Fruit fly (Drosophila melanogaster): ENCODE results near the gene ovo.

ovo gene

DNA sequence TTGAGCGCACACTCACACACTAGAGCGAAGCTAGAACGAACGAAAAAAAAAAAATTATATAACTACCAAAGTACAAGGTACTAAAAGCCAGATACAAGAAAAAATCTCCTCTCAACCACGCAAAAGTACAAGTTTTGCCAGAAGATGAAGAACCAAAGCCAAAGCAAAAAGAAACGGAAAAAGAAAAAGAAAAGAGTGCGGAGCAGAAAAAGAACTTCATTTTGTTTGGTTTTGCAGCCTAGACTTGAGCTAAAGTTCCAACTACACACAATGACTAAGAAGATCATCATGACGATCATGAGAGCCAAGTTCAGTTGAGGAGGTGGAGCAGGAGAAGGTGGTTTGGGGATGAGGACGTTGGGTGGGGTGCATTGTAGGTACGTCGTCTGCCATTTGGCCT is 3.0 kb downstream of the ovo start (continued):
- TF ChIP-seq CG13424 (tag; optimal IDR thresholded peaks at IDR 0.05), result no peak
- TF ChIP-seq bsh (GFP tag; optimal IDR thresholded peaks at IDR 0.05), result peak in 1 of 2 experiments; percentile 70
- no peak for TF ChIP-seq sisA (GFP tag; IDR thresholded peaks at IDR 0.05)
- TF ChIP-seq Ravus (GFP tag; IDR thresholded peaks at IDR 0.05), result no peak
- no peak for TF ChIP-seq Bteb2 (GFP tag; optimal IDR thresholded peaks at IDR 0.05)
- TF ChIP-seq Ssrp (tag; optimal IDR thresholded peaks at IDR 0.05), result no peak
- no peak for TF ChIP-seq caup (GFP tag; optimal IDR thresholded peaks at IDR 0.05; ENCODE audit: severe bottlenecking)
- no peak for TF ChIP-seq zf30C (GFP tag; optimal IDR thresholded peaks at IDR 0.05)
- no peak for TF ChIP-seq CG12236 (GFP tag; optimal IDR thresholded peaks at IDR 0.05)
- TF ChIP-seq CTCF (GFP tag; optimal IDR thresholded peaks at IDR 0.05), result no peak
- peak in 1 of 2 experiments; percentile 51 for TF ChIP-seq Pdp1 (GFP tag; optimal IDR thresholded peaks at IDR 0.05)
- TF ChIP-seq esg (GFP tag; conservative IDR thresholded peaks at IDR 0.05), result no peak
- no peak for TF ChIP-seq dimm (GFP tag; IDR thresholded peaks at IDR 0.05)
- no peak for TF ChIP-seq CG2875 (GFP tag; optimal IDR thresholded peaks at IDR 0.05)
- TF ChIP-seq CG2678 (tag; optimal IDR thresholded peaks at IDR 0.05), result no peak

DNA sequence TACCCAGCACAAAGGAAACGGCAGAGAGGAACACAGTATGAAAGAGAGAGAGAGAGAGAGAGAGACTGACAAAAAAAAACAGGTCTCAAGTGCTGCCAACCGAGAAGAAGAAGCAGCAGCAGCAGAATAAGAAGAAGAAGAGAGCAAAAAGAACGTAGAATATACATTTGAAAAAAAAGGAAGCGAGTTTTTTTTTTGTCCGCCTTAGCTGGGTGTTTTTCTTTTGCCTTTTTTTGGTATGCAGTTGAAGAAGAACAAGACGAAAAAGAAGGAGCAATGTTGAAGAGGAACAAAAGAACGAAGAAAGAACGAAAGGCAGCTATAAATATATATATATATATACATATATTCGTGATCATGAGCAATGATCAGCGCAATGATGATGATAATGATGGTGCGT is 4.9 kb downstream of the ovo start:
- no peak for TF ChIP-seq CG4424 (GFP tag; optimal IDR thresholded peaks at IDR 0.05)
- TF ChIP-seq CG2199 (GFP tag; IDR thresholded peaks at IDR 0.05), result 0 out of 3 replicates have a peak, but pooled peaks have one; percentile 11
- no peak for TF ChIP-seq Deaf1 (tag; optimal IDR thresholded peaks at IDR 0.05)
- TF ChIP-seq CG12071 (GFP tag; optimal IDR thresholded peaks at IDR 0.05), result no peak
- no peak for TF ChIP-seq CG10462 (GFP tag; optimal IDR thresholded peaks at IDR 0.05)
- peak; percentile 83 for TF ChIP-seq psq (GFP tag; optimal IDR thresholded peaks at IDR 0.05)
- TF ChIP-seq zf30C (GFP tag; optimal IDR thresholded peaks at IDR 0.05), result peak; percentile 84
- TF ChIP-seq pros (GFP tag; optimal IDR thresholded peaks at IDR 0.05), result peak; percentile 52
- TF ChIP-seq Trl (optimal IDR thresholded peaks at IDR 0.05), result peak; percentile 27 to 34
- TF ChIP-seq Trl (GFP tag; optimal IDR thresholded peaks at IDR 0.05), result no peak
- TF ChIP-seq nom (GFP tag; optimal IDR thresholded peaks at IDR 0.05), result peak; percentile 96
- no peak for TF ChIP-seq Mrtf (GFP tag; IDR thresholded peaks at IDR 0.05)
- TF ChIP-seq CG42726 (GFP tag; IDR thresholded peaks at IDR 0.05; ENCODE audit: partially characterized antibody), result no peak
- TF ChIP-seq lbe (GFP tag; optimal IDR thresholded peaks at IDR 0.05), result peak; percentile 37
- TF ChIP-seq bsh (GFP tag; optimal IDR thresholded peaks at IDR 0.05), result peak in 1 of 2 experiments; percentile 87
- TF ChIP-seq stwl (tag; optimal IDR thresholded peaks at IDR 0.05), result peak; percentile 29
- peak; percentile 45 for TF ChIP-seq CG15479 (GFP tag; optimal IDR thresholded peaks at IDR 0.05)
- TF ChIP-seq chinmo (GFP tag; IDR thresholded peaks at IDR 0.05; ENCODE audit: partially characterized antibody), result 0 out of 4 replicates have a peak, but pooled peaks have one; percentile 19
- TF ChIP-seq CG1529 (GFP tag; optimal IDR thresholded peaks at IDR 0.05), result no peak
- peak; percentile 93 for TF ChIP-seq sqz (GFP tag; optimal IDR thresholded peaks at IDR 0.05)
- TF ChIP-seq CG17385 (GFP tag; optimal IDR thresholded peaks at IDR 0.05), result peak; percentile 91
- no peak for TF ChIP-seq fd64A (GFP tag; optimal IDR thresholded peaks at IDR 0.05)
- no peak for TF ChIP-seq salm (tag; optimal IDR thresholded peaks at IDR 0.05)

DNA sequence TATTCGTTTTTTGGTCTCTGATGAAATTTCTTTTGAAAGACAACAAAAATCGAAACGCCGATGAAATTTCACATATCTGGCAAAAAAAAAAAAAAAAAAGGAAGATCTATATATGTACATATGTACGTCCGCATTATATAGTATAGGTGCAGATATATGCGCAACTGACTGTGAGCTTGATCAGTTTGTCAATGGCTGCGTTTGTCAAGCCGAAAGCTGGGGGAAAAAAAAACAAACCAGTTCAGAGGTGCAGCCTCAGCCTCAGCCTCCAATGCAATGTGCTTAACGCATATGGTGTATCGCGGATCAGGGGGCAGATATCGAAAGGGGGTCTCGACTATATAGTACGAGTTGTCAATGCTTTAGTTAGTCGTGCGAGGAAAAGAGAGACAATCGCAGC is 6.9 kb downstream of the ovo start:
- TF ChIP-seq sqz (GFP tag; optimal IDR thresholded peaks at IDR 0.05), result peak; percentile 27
- TF ChIP-seq CG8281 (tag; optimal IDR thresholded peaks at IDR 0.05), result peak; percentile 92
- TF ChIP-seq CG11398 (GFP tag; optimal IDR thresholded peaks at IDR 0.05), result no peak

All from whole organism, embryonic.